Fruit fly (Drosophila melanogaster) whole organism, embryonic: ENCODE results near the gene CG11249.

ENCODE experiments used
- Ada2b ChIP-seq: fragments of 200-800 bp; sonication (Bioruptor generic); IDR thresholded peaks from 2 replicates; pipeline ENCODE4 v1.3.6; 2022; ENCODE audit warnings: missing biosample characterization, missing genetic modification characterization
- Bteb2 ChIP-seq: fragments of 200-800 bp; sonication (Bioruptor generic); optimal IDR thresholded peaks from 2 replicates; lab custom pipeline; 2016; ENCODE audit warnings: missing biosample characterization, missing genetic modification characterization
- CG10147 ChIP-seq: fragments of 200-800 bp; sonication (Bioruptor generic); optimal IDR thresholded peaks from 2 replicates; lab custom pipeline; 2019; ENCODE audit warnings: missing biosample characterization, mild to moderate bottlenecking, missing genetic modification characterization, moderate library complexity
- CG10209 ChIP-seq: fragments of 200-800 bp; sonication (Bioruptor generic); optimal IDR thresholded peaks from 3 replicates; lab custom pipeline; 2017; ENCODE audit warnings: missing biosample characterization, mild to moderate bottlenecking, missing genetic modification characterization, missing genetic modification reagents
- CG10543 ChIP-seq: fragments of 200-800 bp; sonication (Bioruptor generic); optimal IDR thresholded peaks from 3 replicates; lab custom pipeline; 2017; ENCODE audit warnings: missing biosample characterization, mild to moderate bottlenecking, missing genetic modification characterization, moderate library complexity
- CG11696 ChIP-seq: fragments of 200-800 bp; sonication (Bioruptor generic); IDR thresholded peaks from 2 replicates; pipeline ENCODE4 v1.3.6; 2022; ENCODE audit warnings: missing biosample characterization, missing genetic modification characterization
- CG13775 ChIP-seq: fragments of 200-800 bp; sonication (Bioruptor generic); optimal IDR thresholded peaks from 3 replicates; lab custom pipeline; 2017; ENCODE audit warnings: missing biosample characterization, mild to moderate bottlenecking, missing genetic modification characterization
- CG15269 ChIP-seq: fragments of 200-800 bp; sonication (Bioruptor generic); optimal IDR thresholded peaks from 2 replicates; lab custom pipeline; 2018; ENCODE audit warnings: missing biosample characterization, mild to moderate bottlenecking, missing genetic modification characterization, moderate library complexity
- CG1603 ChIP-seq: fragments of 200-800 bp; sonication (Bioruptor generic); optimal IDR thresholded peaks from 2 replicates; lab custom pipeline; 2019; ENCODE audit warnings: missing biosample characterization, mild to moderate bottlenecking, missing genetic modification characterization, moderate library complexity
- CG18262 ChIP-seq: fragments of 200-800 bp; optimal IDR thresholded peaks from 3 replicates; lab custom pipeline; 2019; ENCODE audit warnings: missing biosample characterization, mild to moderate bottlenecking, missing genetic modification characterization, moderate library complexity
- CG2875 ChIP-seq: fragments of 200-800 bp; sonication (Bioruptor generic); optimal IDR thresholded peaks from 2 replicates; lab custom pipeline; 2017; ENCODE audit warnings: missing biosample characterization, mild to moderate bottlenecking, missing genetic modification characterization, missing genetic modification reagents
- CG3163 ChIP-seq: fragments of 200-800 bp; sonication (Bioruptor generic); optimal IDR thresholded peaks from 3 replicates; lab custom pipeline; 2016; ENCODE audit warnings: missing biosample characterization, missing genetic modification characterization
- CG32767 ChIP-seq: fragments of 200-800 bp; sonication (Bioruptor generic); IDR thresholded peaks from 2 replicates; pipeline ENCODE4 v1.3.6; 2022; ENCODE audit warnings: missing biosample characterization, missing genetic modification characterization
- CG3281 ChIP-seq: fragments of 200-800 bp; sonication (Bioruptor generic); optimal IDR thresholded peaks from 3 replicates; lab custom pipeline; 2017; ENCODE audit warnings: missing biosample characterization, mild to moderate bottlenecking, missing genetic modification characterization
- CG33213 ChIP-seq: fragments of 200-800 bp; sonication (Bioruptor generic); optimal IDR thresholded peaks from 3 replicates; lab custom pipeline; 2016; ENCODE audit warnings: missing biosample characterization, missing genetic modification characterization
- CG3995 ChIP-seq: fragments of 200-800 bp; sonication (Bioruptor generic); optimal IDR thresholded peaks from 3 replicates; lab custom pipeline; 2016; ENCODE audit warnings: missing biosample characterization, missing genetic modification characterization
- CG6654 ChIP-seq: fragments of 200-800 bp; sonication (Bioruptor generic); optimal IDR thresholded peaks from 2 replicates; lab custom pipeline; 2017; ENCODE audit warnings: missing biosample characterization, mild to moderate bottlenecking, missing genetic modification characterization
- CG7928 ChIP-seq: fragments of 200-800 bp; sonication (Bioruptor generic); optimal IDR thresholded peaks from 2 replicates; lab custom pipeline; 2017; ENCODE audit warnings: missing biosample characterization, mild to moderate bottlenecking, missing genetic modification characterization
- CG8290 ChIP-seq, 3 experiments: fragments of 200-800 bp; sonication (Bioruptor generic); optimal IDR thresholded peaks; 2 replicates each; lab custom pipeline; 2016 to 2019; ENCODE audit warnings: missing biosample characterization in 3 of 3, missing genetic modification characterization in 3 of 3, mild to moderate bottlenecking in 2 of 3, moderate library complexity in 1 of 3
- CG9215 ChIP-seq: fragments of 200-800 bp; sonication (Bioruptor generic); IDR thresholded peaks from 2 replicates; pipeline ENCODE4 v1.3.6; 2022; ENCODE audit warnings: missing biosample characterization, missing genetic modification characterization
- Deaf1 ChIP-seq: fragments of 200-800 bp; optimal IDR thresholded peaks from 3 replicates; lab custom pipeline; 2019; ENCODE audit warnings: missing biosample characterization, mild to moderate bottlenecking, missing genetic modification characterization, moderate library complexity
- Dek ChIP-seq: fragments of 200-800 bp; sonication (Bioruptor generic); optimal IDR thresholded peaks from 3 replicates; lab custom pipeline; 2019; ENCODE audit warnings: missing biosample characterization, mild to moderate bottlenecking, missing genetic modification characterization, moderate library complexity
- Fer1 ChIP-seq: fragments of 200-800 bp; sonication (Bioruptor generic); optimal IDR thresholded peaks from 2 replicates; lab custom pipeline; 2017; ENCODE audit warnings: missing biosample characterization, mild to moderate bottlenecking, missing genetic modification characterization
- HHEX ChIP-seq: fragments of 200-800 bp; sonication (Bioruptor generic); optimal IDR thresholded peaks from 3 replicates; lab custom pipeline; 2017; ENCODE audit warnings: missing biosample characterization, mild to moderate bottlenecking, missing genetic modification characterization, missing genetic modification reagents
- Poxn ChIP-seq: fragments of 200-800 bp; sonication (Bioruptor generic); IDR thresholded peaks from 2 replicates; pipeline ENCODE4 v1.3.6; 2022; ENCODE audit warnings: missing biosample characterization, missing genetic modification characterization
- Ravus ChIP-seq: fragments of 200-800 bp; sonication (Bioruptor generic); IDR thresholded peaks from 2 replicates; pipeline ENCODE4 v1.3.6; 2022; ENCODE audit warnings: missing biosample characterization, missing genetic modification characterization
- Sry-β ChIP-seq: fragments of 200-800 bp; sonication (Bioruptor generic); optimal IDR thresholded peaks from 2 replicates; lab custom pipeline; 2018; ENCODE audit warnings: missing biosample characterization, mild to moderate bottlenecking, missing genetic modification characterization, moderate library complexity
- Tbp ChIP-seq: fragments of >200 bp; optimal IDR thresholded peaks from 2 replicates; lab custom pipeline; 2018; ENCODE audit warnings: missing biosample characterization, missing genetic modification characterization
- YL-1 ChIP-seq: fragments of 200-800 bp; sonication (Bioruptor generic); optimal IDR thresholded peaks from 3 replicates; lab custom pipeline; 2017; ENCODE audit warnings: missing biosample characterization, mild to moderate bottlenecking, missing genetic modification characterization
- aop ChIP-seq: fragments of 200-800 bp; sonication (Bioruptor generic); IDR thresholded peaks from 2 replicates; pipeline ENCODE4 v1.3.6; 2022; ENCODE audit warnings: missing biosample characterization, missing genetic modification characterization
- ato ChIP-seq: fragments of 200-800 bp; sonication (Bioruptor generic); IDR thresholded peaks from 2 replicates; pipeline ENCODE4 v1.3.6; 2022; ENCODE audit warnings: missing biosample characterization, missing genetic modification characterization; ENCODE audit not compliant: partially characterized antibody
- bcd ChIP-seq: fragments of 200-800 bp; sonication (Bioruptor generic); optimal IDR thresholded peaks from 2 replicates; lab custom pipeline; 2017; ENCODE audit warnings: missing biosample characterization, mild to moderate bottlenecking, missing genetic modification characterization
- bowl ChIP-seq: fragments of 200-800 bp; sonication (Bioruptor generic); IDR thresholded peaks from 2 replicates; pipeline ENCODE4 v1.3.6; 2022; ENCODE audit warnings: missing biosample characterization, missing genetic modification characterization
- chinmo ChIP-seq: fragments of 200-800 bp; sonication (Bioruptor generic); IDR thresholded peaks from 4 replicates; pipeline ENCODE4 v1.3.6; 2022; ENCODE audit warnings: missing biosample characterization, missing genetic modification characterization; ENCODE audit not compliant: partially characterized antibody
- croc ChIP-seq: fragments of 200-800 bp; sonication (Bioruptor generic); conservative IDR thresholded peaks from 3 replicates; pipeline ENCODE4 v1.3.6; 2022; ENCODE audit warnings: missing biosample characterization, missing genetic modification characterization
- ems ChIP-seq: fragments of 200-800 bp; sonication (Bioruptor generic); optimal IDR thresholded peaks from 3 replicates; lab custom pipeline; 2016; ENCODE audit warnings: missing biosample characterization, missing genetic modification characterization
- gcm2 ChIP-seq: fragments of 200-800 bp; sonication (Bioruptor generic); optimal IDR thresholded peaks from 2 replicates; lab custom pipeline; 2016; ENCODE audit warnings: missing biosample characterization, missing genetic modification characterization
- grau ChIP-seq: fragments of 200-800 bp; optimal IDR thresholded peaks from 3 replicates; lab custom pipeline; 2019; ENCODE audit warnings: missing biosample characterization, mild to moderate bottlenecking, missing genetic modification characterization, moderate library complexity
- gt ChIP-seq: fragments of 200-800 bp; sonication (Bioruptor generic); IDR thresholded peaks from 2 replicates; pipeline ENCODE4 v1.3.6; 2022; ENCODE audit warnings: missing biosample characterization, missing genetic modification characterization
- jing ChIP-seq: fragments of 200-800 bp; sonication (Bioruptor generic); optimal IDR thresholded peaks from 2 replicates; lab custom pipeline; 2018; ENCODE audit warnings: missing biosample characterization, mild to moderate bottlenecking, missing genetic modification characterization
- lov ChIP-seq, 2 experiments: fragments of 200-800 bp in 1 of 2; fragments of >200 bp in 1 of 2; sonication (Bioruptor generic) in 1 of 2; IDR thresholded peaks in 1 of 2; optimal IDR thresholded peaks in 1 of 2; 2 replicates in 1 of 2; 3 replicates in 1 of 2; pipeline versions ENCODE4 v1.3.6 to Lab custom; 2017 to 2022; ENCODE audit warnings: missing biosample characterization in 1 of 2, missing genetic modification characterization in 1 of 2
- p53 ChIP-seq: fragments of 200-800 bp; sonication (Bioruptor generic); optimal IDR thresholded peaks from 2 replicates; lab custom pipeline; 2016; ENCODE audit warnings: missing biosample characterization, missing genetic modification characterization
- run ChIP-seq: fragments of 200-800 bp; sonication (Bioruptor generic); optimal IDR thresholded peaks from 3 replicates; lab custom pipeline; 2018; ENCODE audit warnings: missing biosample characterization, mild to moderate bottlenecking, missing genetic modification characterization
- schlank ChIP-seq: fragments of 200-800 bp; sonication (Bioruptor generic); optimal IDR thresholded peaks from 2 replicates; lab custom pipeline; 2018; ENCODE audit warnings: missing biosample characterization, mild to moderate bottlenecking, missing genetic modification characterization
- sima ChIP-seq: fragments of 200-800 bp; sonication (Bioruptor generic); optimal IDR thresholded peaks from 2 replicates; lab custom pipeline; 2016; ENCODE audit warnings: missing biosample characterization, missing genetic modification characterization
- sob ChIP-seq: fragments of 200-800 bp; sonication (Bioruptor generic); IDR thresholded peaks from 2 replicates; pipeline ENCODE4 v1.3.6; 2022; ENCODE audit warnings: missing biosample characterization, missing genetic modification characterization
- sr ChIP-seq: fragments of 200-800 bp; sonication (Bioruptor generic); IDR thresholded peaks from 3 replicates; pipeline ENCODE4 v1.3.6; 2022; ENCODE audit warnings: missing biosample characterization, missing genetic modification characterization
- stwl ChIP-seq: fragments of 200-800 bp; sonication (Bioruptor generic); optimal IDR thresholded peaks from 3 replicates; lab custom pipeline; 2018; ENCODE audit warnings: missing biosample characterization, mild to moderate bottlenecking, missing genetic modification characterization, moderate library complexity
- tap ChIP-seq: fragments of 200-800 bp; optimal IDR thresholded peaks from 3 replicates; lab custom pipeline; 2019; ENCODE audit warnings: missing biosample characterization, mild to moderate bottlenecking, missing genetic modification characterization, moderate library complexity
- trh ChIP-seq: fragments of 200-800 bp; sonication (Bioruptor generic); optimal IDR thresholded peaks from 2 replicates; lab custom pipeline; 2016; ENCODE audit warnings: missing biosample characterization, missing genetic modification characterization
- usp ChIP-seq: fragments of >200 bp; optimal IDR thresholded peaks from 2 replicates; lab custom pipeline; 2017; ENCODE audit warnings: missing biosample characterization, missing genetic modification characterization

CG11249 gene

DNA sequence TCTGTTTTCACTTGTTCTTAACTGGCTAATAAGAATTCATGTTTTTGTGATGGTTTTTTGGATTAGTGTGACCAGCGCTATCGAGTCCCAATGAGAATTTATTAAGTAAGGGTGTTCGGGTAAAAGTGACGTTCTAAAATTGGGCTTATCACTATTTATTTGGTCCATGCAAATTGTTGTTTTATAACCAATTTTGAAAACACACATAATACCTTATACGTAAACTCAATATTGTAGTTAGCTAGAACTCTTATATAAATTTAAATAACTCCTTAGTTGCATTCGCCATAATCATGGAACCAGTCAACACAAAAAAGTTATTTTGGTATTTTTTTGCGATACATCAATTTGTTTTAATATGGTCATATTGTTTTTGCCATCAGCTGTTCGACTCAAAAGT, 7.7 kb downstream of the CG11249 start, which contains the start of the genes Als2 and CG11248:
TSS of gene Als2 (minus strand) at position 69 of the 400 bp plus-strand sequence.
TSS of gene CG11248 (plus strand) at position 364 of the 400 bp plus-strand sequence.
- peak; percentile 64 for TF ChIP-seq CG9215 (GFP tag; lab: Robert Waterston, UW)
- peak; percentile 24 for TF ChIP-seq trh (GFP tag; lab: Kevin White, UChicago)
- no peak for TF ChIP-seq Poxn (GFP tag; lab: Robert Waterston, UW)
- peak; percentile 13 for TF ChIP-seq CG33213 (GFP tag; lab: Kevin White, UChicago)
- TF ChIP-seq jing (GFP tag; lab: Kevin White, UChicago) = peak; percentile 3
- no peak for TF ChIP-seq HHEX (GFP tag; lab: Kevin White, UChicago)
- TF ChIP-seq CG10147 (GFP tag; lab: Kevin White, UChicago) = no peak
- TF ChIP-seq Ada2b = peak; percentile 62
- no peak for TF ChIP-seq sr
- peak; percentile 87 for TF ChIP-seq CG3995 (GFP tag; lab: Kevin White, UChicago)
- TF ChIP-seq tap (tag; lab: Kevin White, UChicago) = no peak
- peak; percentile 61 for TF ChIP-seq Sry-β (GFP tag; lab: Kevin White, UChicago)
- peak; percentile 65 for TF ChIP-seq YL-1 (GFP tag; lab: Kevin White, UChicago)
- no peak for TF ChIP-seq CG8290 (GFP tag; optimal IDR thresholded peaks at IDR 0.05; lab: Kevin White, UChicago)
- TF ChIP-seq CG8290 (tag; optimal IDR thresholded peaks at IDR 0.05; lab: Kevin White, UChicago) = peak in 1 of 2 experiments; percentile 3
- no peak for TF ChIP-seq chinmo (GFP tag; lab: Robert Waterston, UW)
- no peak for TF ChIP-seq Ravus (GFP tag; lab: Robert Waterston, UW)
- TF ChIP-seq usp (GFP tag; lab: Kevin White, UChicago) = no peak
- TF ChIP-seq lov (optimal IDR thresholded peaks at IDR 0.05; lab: Kevin White, UChicago) = no peak
- TF ChIP-seq lov (GFP tag; IDR thresholded peaks at IDR 0.05; lab: Robert Waterston, UW) = no peak
- no peak for TF ChIP-seq CG3281 (GFP tag; lab: Kevin White, UChicago)
- TF ChIP-seq gt (GFP tag; lab: Robert Waterston, UW) = no peak
- TF ChIP-seq Fer1 (GFP tag; lab: Kevin White, UChicago) = no peak
- TF ChIP-seq CG10543 (GFP tag; lab: Kevin White, UChicago) = no peak
- TF ChIP-seq run = no peak
- TF ChIP-seq schlank (tag; lab: Kevin White, UChicago) = no peak
- peak; percentile 74 for TF ChIP-seq sob (GFP tag; lab: Robert Waterston, UW)
- TF ChIP-seq CG18262 (tag; lab: Kevin White, UChicago) = peak; percentile 73
- no peak for TF ChIP-seq aop
- no peak for TF ChIP-seq Deaf1 (tag; lab: Kevin White, UChicago)
- TF ChIP-seq p53 (GFP tag; lab: Kevin White, UChicago) = no peak
- TF ChIP-seq Dek (tag; lab: Kevin White, UChicago) = no peak
- TF ChIP-seq CG32767 (GFP tag; lab: Robert Waterston, UW) = 0 out of 2 replicates have a peak, but pooled peaks have one; percentile 40
- no peak for TF ChIP-seq CG7928 (GFP tag; lab: Kevin White, UChicago)
- peak; percentile 73 for TF ChIP-seq Bteb2
- TF ChIP-seq CG13775 = peak; percentile 78
- peak; percentile 23 for TF ChIP-seq gcm2 (GFP tag; lab: Kevin White, UChicago)
- no peak for TF ChIP-seq Tbp (GFP tag; lab: Kevin White, UChicago)
- TF ChIP-seq sima (GFP tag; lab: Kevin White, UChicago) = no peak
- peak; percentile 41 for TF ChIP-seq CG10209
- no peak for TF ChIP-seq ato
- TF ChIP-seq bcd (GFP tag; lab: Kevin White, UChicago) = peak; percentile 67
- TF ChIP-seq bowl = no peak
- no peak for TF ChIP-seq CG15269 (tag; lab: Kevin White, UChicago)
- TF ChIP-seq ems (GFP tag; lab: Kevin White, UChicago) = peak; percentile 56
- no peak for TF ChIP-seq CG11696 (GFP tag; lab: Robert Waterston, UW)
- no peak for TF ChIP-seq CG2875 (GFP tag; lab: Kevin White, UChicago)
- TF ChIP-seq CG6654 (GFP tag; lab: Kevin White, UChicago) = peak; percentile 27
- TF ChIP-seq croc (GFP tag; lab: Robert Waterston, UW) = peak; percentile 65
- no peak for TF ChIP-seq CG1603
- peak; percentile 83 for TF ChIP-seq grau
- peak; percentile 17 for TF ChIP-seq CG3163 (GFP tag; lab: Kevin White, UChicago)
- peak; percentile 82 for TF ChIP-seq stwl (tag; lab: Kevin White, UChicago)
